Fruit fly (Drosophila melanogaster) whole organism, embryonic: Measurements from ENCODE around the gene Dpm3.
A peak's percentile ranks its signal among the peaks of the same experiment; 100 is the strongest.

Experiments used
- Atf3 ChIP-seq: fragments of 200-800 bp; sonication (Bioruptor generic); optimal IDR thresholded peaks from 3 replicates; lab custom pipeline; 2016; ENCODE audit warnings: missing biosample characterization, missing genetic modification characterization
- CG10959 ChIP-seq: fragments of 200-800 bp; sonication (Bioruptor generic); IDR thresholded peaks from 2 replicates; pipeline ENCODE4 v1.3.6; 2022; ENCODE audit warnings: missing biosample characterization, missing genetic modification characterization
- CG11085 ChIP-seq: fragments of 200-800 bp; sonication (Bioruptor generic); IDR thresholded peaks from 2 replicates; pipeline ENCODE4 v1.3.6; 2022; ENCODE audit warnings: missing biosample characterization, missing genetic modification characterization
- CG11247 ChIP-seq: fragments of 200-800 bp; sonication (Bioruptor generic); IDR thresholded peaks from 2 replicates; pipeline ENCODE4 v1.3.6; 2022; ENCODE audit warnings: missing biosample characterization, missing genetic modification characterization
- CG11398 ChIP-seq: fragments of 200-800 bp; sonication (Bioruptor generic); optimal IDR thresholded peaks from 2 replicates; lab custom pipeline; 2016; ENCODE audit warnings: missing biosample characterization, missing genetic modification characterization
- CG12744 ChIP-seq: fragments of 200-800 bp; sonication (Bioruptor generic); optimal IDR thresholded peaks from 2 replicates; lab custom pipeline; 2016; ENCODE audit warnings: missing biosample characterization, missing genetic modification characterization
- CG13296 ChIP-seq: fragments of 200-800 bp; sonication (Bioruptor generic); optimal IDR thresholded peaks from 3 replicates; lab custom pipeline; 2018; ENCODE audit warnings: missing biosample characterization, mild to moderate bottlenecking, missing genetic modification characterization
- CG1529 ChIP-seq: fragments of 200-800 bp; sonication (Bioruptor generic); optimal IDR thresholded peaks from 3 replicates; lab custom pipeline; 2018; ENCODE audit warnings: missing biosample characterization, missing genetic modification characterization
- CG17385 ChIP-seq: fragments of 200-800 bp; sonication (Bioruptor generic); optimal IDR thresholded peaks from 3 replicates; lab custom pipeline; 2018; ENCODE audit warnings: missing biosample characterization, mild to moderate bottlenecking, missing genetic modification characterization
- CG2129 ChIP-seq: fragments of 200-800 bp; sonication (Bioruptor generic); IDR thresholded peaks from 2 replicates; pipeline ENCODE4 v1.3.6; 2022; ENCODE audit warnings: missing biosample characterization, missing genetic modification characterization; ENCODE audit not compliant: partially characterized antibody
- CG33213 ChIP-seq: fragments of 200-800 bp; sonication (Bioruptor generic); optimal IDR thresholded peaks from 3 replicates; lab custom pipeline; 2016; ENCODE audit warnings: missing biosample characterization, missing genetic modification characterization
- CG4282 ChIP-seq: fragments of 200-800 bp; sonication (Bioruptor generic); optimal IDR thresholded peaks from 2 replicates; lab custom pipeline; 2016; ENCODE audit warnings: missing biosample characterization, missing genetic modification characterization
- CG4424 ChIP-seq: fragments of 200-800 bp; sonication (Bioruptor generic); optimal IDR thresholded peaks from 3 replicates; lab custom pipeline; 2016; ENCODE audit warnings: missing biosample characterization, missing genetic modification characterization
- CG4707 ChIP-seq: fragments of 200-800 bp; sonication (Bioruptor generic); optimal IDR thresholded peaks from 2 replicates; lab custom pipeline; 2018; ENCODE audit warnings: missing biosample characterization, mild to moderate bottlenecking, missing genetic modification characterization, moderate library complexity
- CG6813 ChIP-seq: fragments of 200-800 bp; sonication (Bioruptor generic); optimal IDR thresholded peaks from 2 replicates; lab custom pipeline; 2017; ENCODE audit warnings: missing biosample characterization, missing genetic modification characterization, mild to moderate bottlenecking, moderate library complexity, missing genetic modification reagents
- CG6854 ChIP-seq: fragments of 200-800 bp; sonication (Bioruptor generic); optimal IDR thresholded peaks from 3 replicates; lab custom pipeline; 2017; ENCODE audit warnings: missing biosample characterization, mild to moderate bottlenecking, missing genetic modification characterization
- CG7372 ChIP-seq: fragments of 200-800 bp; sonication (Bioruptor generic); IDR thresholded peaks from 2 replicates; pipeline ENCODE4 v1.3.6; 2022; ENCODE audit warnings: missing biosample characterization, missing genetic modification characterization
- CG8388 ChIP-seq: fragments of 200-800 bp; sonication (Bioruptor generic); optimal IDR thresholded peaks from 2 replicates; lab custom pipeline; 2019; ENCODE audit warnings: missing biosample characterization, mild to moderate bottlenecking, missing genetic modification characterization, moderate library complexity
- CG9727 ChIP-seq: fragments of 200-800 bp; sonication (Bioruptor generic); optimal IDR thresholded peaks from 3 replicates; lab custom pipeline; 2017; ENCODE audit warnings: missing biosample characterization, mild to moderate bottlenecking, missing genetic modification characterization
- CHES-1-like ChIP-seq: fragments of 200-800 bp; sonication (Bioruptor generic); optimal IDR thresholded peaks from 2 replicates; lab custom pipeline; 2016; ENCODE audit warnings: missing biosample characterization, missing genetic modification characterization
- Doc3 ChIP-seq: fragments of 200-800 bp; sonication (Bioruptor generic); IDR thresholded peaks from 3 replicates; pipeline ENCODE4 v1.3.6; 2022; ENCODE audit warnings: missing biosample characterization, missing genetic modification characterization; ENCODE audit not compliant: partially characterized antibody
- Dp ChIP-seq: fragments of 200-800 bp; sonication (Bioruptor generic); optimal IDR thresholded peaks from 2 replicates; lab custom pipeline; 2018; ENCODE audit warnings: missing biosample characterization, mild to moderate bottlenecking, missing genetic modification characterization, moderate library complexity
- Dref ChIP-seq: fragments of 200-800 bp; sonication (Bioruptor generic); IDR thresholded peaks from 2 replicates; pipeline ENCODE4 v1.3.6; 2022; ENCODE audit warnings: missing biosample characterization, missing genetic modification characterization
- Elba2 ChIP-seq: fragments of 200-800 bp; sonication (Bioruptor generic); optimal IDR thresholded peaks from 3 replicates; lab custom pipeline; 2016; ENCODE audit warnings: missing biosample characterization, missing genetic modification characterization
- HLH54F ChIP-seq: fragments of 200-800 bp; sonication (Bioruptor generic); optimal IDR thresholded peaks from 3 replicates; lab custom pipeline; 2016; ENCODE audit warnings: missing biosample characterization, missing genetic modification characterization
- Hmr ChIP-seq: fragments of 200-800 bp; sonication (Bioruptor generic); optimal IDR thresholded peaks from 3 replicates; lab custom pipeline; 2017; ENCODE audit warnings: mild to moderate bottlenecking, missing biosample characterization, missing genetic modification reagents, missing genetic modification characterization
- NfI ChIP-seq: fragments of 200-800 bp; sonication (Bioruptor generic); optimal IDR thresholded peaks from 3 replicates; lab custom pipeline; 2018; ENCODE audit warnings: missing biosample characterization, mild to moderate bottlenecking, missing genetic modification characterization, moderate library complexity
- Ptx1 ChIP-seq: fragments of 200-800 bp; sonication (Bioruptor generic); IDR thresholded peaks from 2 replicates; pipeline ENCODE4 v1.3.6; 2022; ENCODE audit warnings: missing biosample characterization, missing genetic modification characterization
- Side ChIP-seq: fragments of 200-800 bp; sonication (Bioruptor generic); optimal IDR thresholded peaks from 2 replicates; lab custom pipeline; 2016; ENCODE audit warnings: missing biosample characterization, missing genetic modification characterization
- Trl ChIP-seq, 3 experiments: fragments of >200 bp in 2 of 3; fragments of 200-800 bp in 1 of 3; sonication (Bioruptor generic) in 1 of 3; optimal IDR thresholded peaks; 2 replicates in 1 of 3; 3 replicates in 2 of 3; lab custom pipeline; 2016 to 2017; ENCODE audit warnings: missing biosample characterization in 1 of 3, missing genetic modification characterization in 1 of 3
- YL-1 ChIP-seq: fragments of 200-800 bp; sonication (Bioruptor generic); optimal IDR thresholded peaks from 3 replicates; lab custom pipeline; 2017; ENCODE audit warnings: missing biosample characterization, mild to moderate bottlenecking, missing genetic modification characterization
- ap ChIP-seq: fragments of 200-800 bp; sonication (Bioruptor generic); IDR thresholded peaks from 2 replicates; pipeline ENCODE4 v1.3.6; 2022; ENCODE audit warnings: missing biosample characterization, missing genetic modification characterization
- bowl ChIP-seq: fragments of 200-800 bp; sonication (Bioruptor generic); IDR thresholded peaks from 2 replicates; pipeline ENCODE4 v1.3.6; 2022; ENCODE audit warnings: missing biosample characterization, missing genetic modification characterization
- cg ChIP-seq: fragments of 200-800 bp; sonication (Bioruptor generic); optimal IDR thresholded peaks from 3 replicates; lab custom pipeline; 2019; ENCODE audit warnings: missing biosample characterization, mild to moderate bottlenecking, missing genetic modification characterization, moderate library complexity
- crp ChIP-seq, 2 experiments: fragments of 200-800 bp; sonication (Bioruptor generic); optimal IDR thresholded peaks; 2 replicates in 1 of 2; 3 replicates in 1 of 2; lab custom pipeline; 2017; ENCODE audit warnings: missing biosample characterization in 2 of 2, missing genetic modification characterization in 2 of 2, mild to moderate bottlenecking in 1 of 2, moderate library complexity in 1 of 2
- dan ChIP-seq: fragments of 200-800 bp; sonication (Bioruptor generic); IDR thresholded peaks from 2 replicates; pipeline ENCODE4 v1.3.6; 2022; ENCODE audit warnings: missing biosample characterization, missing genetic modification characterization
- dm ChIP-seq: fragments of 200-800 bp; sonication (Bioruptor generic); optimal IDR thresholded peaks from 3 replicates; lab custom pipeline; 2016; ENCODE audit warnings: missing biosample characterization, missing genetic modification characterization
- hb ChIP-seq: fragments of 200-800 bp; sonication (Bioruptor generic); IDR thresholded peaks from 3 replicates; pipeline ENCODE4 v1.3.6; 2022; ENCODE audit warnings: missing biosample characterization, missing genetic modification characterization; ENCODE audit not compliant: partially characterized antibody
- hbn ChIP-seq: fragments of 200-800 bp; sonication (Bioruptor generic); IDR thresholded peaks from 2 replicates; pipeline ENCODE4 v1.3.6; 2022; ENCODE audit warnings: missing biosample characterization, missing genetic modification characterization; ENCODE audit not compliant: partially characterized antibody
- hth ChIP-seq: fragments of >200 bp; optimal IDR thresholded peaks from 2 replicates; lab custom pipeline; 2017; ENCODE audit warnings: inconsistent platforms
- jing ChIP-seq: fragments of 200-800 bp; sonication (Bioruptor generic); optimal IDR thresholded peaks from 2 replicates; lab custom pipeline; 2018; ENCODE audit warnings: missing biosample characterization, mild to moderate bottlenecking, missing genetic modification characterization
- klu ChIP-seq: fragments of 200-800 bp; sonication (Bioruptor generic); IDR thresholded peaks from 2 replicates; pipeline ENCODE4 v1.3.6; 2022; ENCODE audit warnings: missing biosample characterization, missing genetic modification characterization
- lilli ChIP-seq: fragments of 200-800 bp; sonication (Bioruptor generic); optimal IDR thresholded peaks from 3 replicates; lab custom pipeline; 2016; ENCODE audit warnings: missing biosample characterization, missing genetic modification characterization
- nerfin-2 ChIP-seq: fragments of 200-800 bp; sonication (Bioruptor generic); IDR thresholded peaks from 2 replicates; pipeline ENCODE4 v1.3.6; 2022; ENCODE audit warnings: missing biosample characterization, missing genetic modification characterization; ENCODE audit not compliant: partially characterized antibody
- nom ChIP-seq: fragments of 200-800 bp; sonication (Bioruptor generic); optimal IDR thresholded peaks from 2 replicates; lab custom pipeline; 2017; ENCODE audit warnings: missing biosample characterization, missing genetic modification characterization, mild to moderate bottlenecking, moderate library complexity, missing genetic modification reagents
- org-1 ChIP-seq: fragments of 200-800 bp; sonication (Bioruptor generic); optimal IDR thresholded peaks from 2 replicates; lab custom pipeline; 2017; ENCODE audit warnings: missing biosample characterization, missing genetic modification characterization
- ranshi ChIP-seq: fragments of 200-800 bp; sonication (Bioruptor generic); IDR thresholded peaks from 2 replicates; pipeline ENCODE4 v1.3.6; 2022; ENCODE audit warnings: missing biosample characterization, missing genetic modification characterization
- sd ChIP-seq: fragments of 200-800 bp; sonication (Bioruptor generic); optimal IDR thresholded peaks from 3 replicates; lab custom pipeline; 2018; ENCODE audit warnings: missing biosample characterization, mild to moderate bottlenecking, missing genetic modification characterization, moderate library complexity
- so ChIP-seq: fragments of 200-800 bp; sonication (Bioruptor generic); IDR thresholded peaks from 3 replicates; pipeline ENCODE4 v1.3.6; 2022; ENCODE audit warnings: missing biosample characterization, missing genetic modification characterization
- tup ChIP-seq: fragments of 200-800 bp; sonication (Bioruptor generic); optimal IDR thresholded peaks from 2 replicates; lab custom pipeline; 2016; ENCODE audit warnings: missing biosample characterization, mild to moderate bottlenecking, missing genetic modification characterization, moderate library complexity

Dpm3 gene

DNA sequence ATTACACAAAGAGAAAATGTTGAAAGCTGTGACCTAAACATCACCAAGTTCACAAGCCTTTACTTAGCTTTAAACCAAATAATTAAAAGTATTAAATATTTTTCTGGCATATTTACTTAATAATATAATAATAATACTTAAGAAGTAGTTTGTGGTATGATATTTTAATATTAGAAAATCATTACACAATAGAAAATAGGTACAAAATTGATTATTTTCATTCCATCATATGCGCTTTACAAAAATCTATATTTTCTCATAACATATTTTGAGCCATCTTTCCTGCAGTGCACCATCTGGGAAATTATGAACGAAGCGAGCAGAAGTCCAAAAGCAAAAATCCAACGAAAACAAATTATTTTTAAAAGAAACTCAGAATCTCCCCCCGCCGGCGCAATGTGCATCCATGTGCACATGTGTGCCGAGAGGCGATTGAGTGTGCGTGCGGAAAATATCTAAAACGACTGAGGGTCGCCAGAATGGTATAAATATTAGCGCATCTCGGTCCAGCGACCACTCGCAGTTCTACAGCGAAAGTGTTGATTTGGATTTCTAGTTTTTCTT is 22.7 kb upstream of the Dpm3 start, which contains the start of gene Act87E (continued):
- TF ChIP-seq HLH54F (no peak), ranshi (GFP tag; lab: Robert Waterston, UW) (no peak; the same call in 1 of the 2 replicates), CG8388 (GFP tag; lab: Kevin White, UChicago) (peak; percentile 66), crp (GFP tag; optimal IDR thresholded peaks at IDR 0.05; lab: Kevin White, UChicago) (no peak), YL-1 (GFP tag; lab: Kevin White, UChicago) (no peak), dan (GFP tag; lab: Robert Waterston, UW) (no peak), Atf3 (GFP tag; lab: Kevin White, UChicago) (no peak), hbn (GFP tag; lab: Robert Waterston, UW) (no peak), bowl (no peak), nerfin-2 (GFP tag; lab: Robert Waterston, UW) (no peak), CG4707 (GFP tag; lab: Kevin White, UChicago) (no peak), CG12744 (GFP tag; lab: Kevin White, UChicago) (no peak), CHES-1-like (GFP tag; lab: Kevin White, UChicago) (no peak), CG2129 (no peak), tup (GFP tag; lab: Kevin White, UChicago) (no peak), CG1529 (GFP tag; lab: Kevin White, UChicago) (peak; percentile 42), klu (GFP tag; lab: Robert Waterston, UW) (no peak), Side (GFP tag; lab: Kevin White, UChicago) (no peak), CG17385 (GFP tag; lab: Kevin White, UChicago) (peak; percentile 54), CG10959 (peak; percentile 38; the same call in 1 of the 2 replicates), CG6813 (GFP tag; lab: Kevin White, UChicago) (no peak), lilli (GFP tag; lab: Kevin White, UChicago) (no peak), nom (GFP tag; lab: Kevin White, UChicago) (no peak), dm (GFP tag; lab: Kevin White, UChicago) (no peak), CG11398 (GFP tag; lab: Kevin White, UChicago) (no peak), ap (GFP tag; lab: Robert Waterston, UW) (no peak), Elba2 (GFP tag; lab: Kevin White, UChicago) (no peak), Dp (GFP tag; lab: Kevin White, UChicago) (no peak), jing (GFP tag; lab: Kevin White, UChicago) (no peak), CG4424 (GFP tag; lab: Kevin White, UChicago) (peak; percentile 52), CG9727 (GFP tag; lab: Kevin White, UChicago) (peak; percentile 82), CG11085 (GFP tag; lab: Robert Waterston, UW) (no peak), CG33213 (GFP tag; lab: Kevin White, UChicago) (no peak), hth (lab: Kevin White, UChicago) (no peak), sd (tag; lab: Kevin White, UChicago) (peak; percentile 4), CG6854 (GFP tag; lab: Kevin White, UChicago) (no peak), Ptx1 (peak; percentile 67), NfI (GFP tag; lab: Kevin White, UChicago) (peak; percentile 23), Hmr (GFP tag; lab: Kevin White, UChicago) (peak; percentile 18), hb (no peak), CG4282 (GFP tag; lab: Kevin White, UChicago) (no peak), Trl (optimal IDR thresholded peaks at IDR 0.05; lab: Kevin White, UChicago) (no peak), Trl (GFP tag; optimal IDR thresholded peaks at IDR 0.05; lab: Kevin White, UChicago) (no peak), Dref (GFP tag; lab: Robert Waterston, UW) (no peak), CG11247 (0 out of 2 replicates have a peak, but pooled peaks have one; percentile 18), cg (GFP tag; lab: Kevin White, UChicago) (peak; percentile 38), so (GFP tag; lab: Robert Waterston, UW) (peak; percentile 38; the same call in 1 of the 3 replicates), Doc3 (GFP tag; lab: Robert Waterston, UW) (no peak), CG13296 (GFP tag; lab: Kevin White, UChicago) (peak; percentile 62), org-1 (GFP tag; lab: Kevin White, UChicago) (peak; percentile 55), CG7372 (GFP tag; lab: Robert Waterston, UW) (no peak)
